Worm (Caenorhabditis elegans): ENCODE results near the gene T13H10.2.

- TF ChIP-seq jun-1 (tag; optimal IDR thresholded peaks at IDR 0.05) (no peak), nfya-1 (tag; optimal IDR thresholded peaks at IDR 0.05; ENCODE audit: insufficient read depth) (no peak), nhr-43 (tag; optimal IDR thresholded peaks at IDR 0.05; ENCODE audit: poor library complexity, severe bottlenecking) (no peak), nhr-237 (tag; optimal IDR thresholded peaks at IDR 0.05) (no peak), nhr-11 (tag; optimal IDR thresholded peaks at IDR 0.05) (no peak), ZK546.5 (tag; optimal IDR thresholded peaks at IDR 0.05) (no peak), nhr-12 (tag; optimal IDR thresholded peaks at IDR 0.05) (no peak), ceh-16 (tag; optimal IDR thresholded peaks at IDR 0.05) (no peak)
Observed at ce11 chrIV:9974392-9974791, 10.3 kb downstream of the T13H10.2 start, which contains the start of gene C47E12.9.
